Fruit fly (Drosophila melanogaster) S2 (cell line): Measurements from ENCODE around the gene CG2865.

Experiments used
- CG8478 ChIP-seq: fragments of >200 bp; optimal IDR thresholded peaks from 2 replicates; lab custom pipeline; 2018
- CTCF ChIP-seq, 2 experiments: fragments of >200 bp; optimal IDR thresholded peaks; 2 replicates each; lab custom pipeline; 2018

The CG2865 gene

dm6 chrX:2318369-2318768, 25.2 kb upstream of the CG2865 start:
- TF ChIP-seq CTCF (optimal IDR thresholded peaks at IDR 0.05; lab: Kevin White, UChicago) (no peak), CG8478 (lab: Kevin White, UChicago) (no peak)

dm6 chrX:2317347-2317832, 24.2 kb upstream of the CG2865 start:
- no peak for TF ChIP-seq CTCF (optimal IDR thresholded peaks at IDR 0.05; lab: Kevin White, UChicago)
- no peak for TF ChIP-seq CG8478 (lab: Kevin White, UChicago)

DNA sequence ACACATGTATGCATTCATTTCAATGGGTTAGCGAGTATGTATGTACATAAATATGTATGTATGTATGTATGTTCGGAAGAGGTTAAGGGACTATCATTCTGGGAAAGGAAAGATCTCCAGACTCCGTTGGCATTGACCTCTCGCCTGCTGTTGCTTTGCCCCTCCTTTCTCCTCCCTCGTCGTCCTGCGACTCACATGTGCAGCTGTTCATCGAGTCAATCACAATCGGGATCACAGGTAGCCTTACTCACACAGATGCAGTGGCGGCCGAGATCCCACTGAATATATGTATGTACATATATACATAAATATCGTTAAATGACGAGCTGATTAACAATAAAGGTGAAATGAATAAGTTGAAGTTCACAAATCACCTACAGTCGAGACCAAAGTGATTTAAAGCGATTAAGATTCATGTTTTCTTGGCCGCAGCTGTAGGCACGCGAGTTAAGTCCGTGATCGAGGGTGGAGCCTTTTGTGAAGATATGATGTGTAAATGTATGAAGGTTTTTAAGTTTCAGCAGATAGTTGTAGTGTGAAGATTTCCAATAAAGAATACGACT, 15.3 kb upstream of the CG2865 start:
- TF ChIP-seq CTCF (optimal IDR thresholded peaks at IDR 0.05; lab: Kevin White, UChicago): no peak
- TF ChIP-seq CG8478 (lab: Kevin White, UChicago): no peak

DNA sequence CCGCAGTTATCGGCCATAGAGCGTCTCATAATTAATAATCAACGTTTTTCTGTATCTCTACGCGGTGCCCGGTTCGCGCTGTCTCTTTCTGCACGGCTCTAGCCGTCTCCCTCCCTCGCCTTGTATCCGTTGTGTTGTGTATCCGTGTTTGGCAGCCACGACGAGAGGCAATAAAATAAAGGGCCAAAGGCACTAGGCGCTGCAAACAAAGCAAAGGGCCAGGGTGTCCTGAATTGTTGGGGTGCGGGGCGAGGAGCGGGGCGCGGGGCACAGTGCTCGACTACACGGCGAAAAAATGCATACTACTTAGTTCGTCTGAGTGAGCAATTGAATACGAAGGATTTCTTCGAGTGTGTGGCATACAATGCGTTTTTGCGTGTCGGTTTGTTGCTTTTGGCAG, 14.4 kb upstream of the CG2865 start:
- TF ChIP-seq CG8478 (lab: Kevin White, UChicago): no peak

DNA sequence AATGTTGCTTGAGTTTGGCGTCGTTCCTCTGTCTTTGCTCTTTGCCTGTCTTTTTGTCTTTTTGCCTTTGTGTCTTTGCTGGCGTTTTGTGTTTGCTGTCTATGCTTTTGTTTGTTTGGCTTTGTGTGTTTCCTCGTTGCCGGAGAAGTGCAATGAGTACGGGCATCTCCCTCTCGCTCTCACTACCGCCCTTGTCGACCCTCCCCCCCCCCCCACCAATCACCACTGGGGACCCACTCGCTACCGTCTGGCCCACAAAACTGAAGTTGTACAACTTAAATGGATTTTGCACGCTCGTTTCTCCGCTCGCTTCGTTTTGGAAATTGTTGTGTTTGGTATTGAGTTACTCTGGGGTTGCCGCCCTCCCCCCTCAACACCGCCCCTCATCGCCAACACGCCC, 13.5 kb upstream of the CG2865 start:
- TF ChIP-seq CTCF (optimal IDR thresholded peaks at IDR 0.05; lab: Kevin White, UChicago): no peak
- TF ChIP-seq CG8478 (lab: Kevin White, UChicago): no peak

DNA sequence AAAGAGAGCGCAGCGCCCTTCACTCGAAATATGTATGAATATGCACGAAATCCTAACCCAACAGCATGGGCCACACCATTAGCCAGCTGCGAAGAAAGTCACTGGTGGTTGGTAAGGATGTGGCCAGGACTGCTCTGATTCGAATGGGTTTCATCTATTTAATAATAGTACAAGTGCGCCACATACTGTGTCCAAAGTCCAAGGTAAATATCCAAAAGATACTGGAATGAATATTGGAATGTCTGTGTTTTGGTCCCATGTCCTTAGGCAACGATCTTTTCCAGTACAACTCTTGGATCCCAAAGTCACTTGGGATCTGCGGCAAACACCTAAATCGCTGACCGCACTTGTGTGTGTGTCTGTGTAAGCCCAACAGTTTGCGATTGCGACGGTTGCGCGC, 13.1 kb upstream of the CG2865 start:
- TF ChIP-seq CTCF (optimal IDR thresholded peaks at IDR 0.05; lab: Kevin White, UChicago) (no peak), CG8478 (lab: Kevin White, UChicago) (no peak)

DNA sequence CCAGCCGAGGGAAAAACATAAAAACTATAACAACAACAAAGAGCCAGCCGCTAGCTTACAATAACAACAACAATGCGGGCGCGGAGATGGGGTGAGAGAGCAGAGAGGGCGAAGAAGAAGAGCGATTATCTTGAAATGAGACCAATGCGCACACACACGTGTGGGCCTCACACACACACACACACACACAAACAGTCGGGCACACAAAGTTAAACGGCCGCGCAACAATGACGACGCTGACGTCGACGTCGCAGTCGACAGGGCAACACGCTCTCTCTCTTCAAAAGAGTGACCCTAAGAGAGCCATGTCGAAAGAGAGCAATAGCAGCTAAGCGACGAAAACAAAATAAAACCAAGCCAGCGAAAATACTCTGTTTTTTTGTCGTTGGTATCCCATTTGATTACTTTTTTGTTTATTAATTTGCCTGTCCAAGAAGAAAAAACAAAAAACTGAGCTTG, 12.7 kb upstream of the CG2865 start:
- TF ChIP-seq CTCF (optimal IDR thresholded peaks at IDR 0.05; lab: Kevin White, UChicago): no peak
- no peak for TF ChIP-seq CG8478 (lab: Kevin White, UChicago)

DNA sequence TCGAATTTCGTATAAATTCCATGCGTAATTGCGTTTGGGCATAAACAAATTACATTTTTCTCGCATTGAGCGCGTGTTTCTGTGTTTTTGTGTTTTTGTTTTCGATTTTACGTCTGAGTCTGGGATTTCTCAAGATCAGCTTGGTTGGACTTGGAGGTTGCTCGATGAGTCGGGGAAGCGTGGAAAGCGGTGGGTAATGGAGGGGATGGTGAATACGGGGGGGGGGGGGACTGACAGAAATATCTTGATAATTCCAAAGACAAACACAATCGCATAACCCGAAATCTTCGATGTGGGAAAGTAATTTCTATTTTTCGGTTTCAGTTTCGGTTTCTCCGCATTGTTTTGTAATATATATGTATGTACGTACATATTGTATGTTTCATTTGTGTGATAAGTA, 12.1 kb upstream of the CG2865 start:
- TF ChIP-seq CG8478 (lab: Kevin White, UChicago) (no peak), CTCF (optimal IDR thresholded peaks at IDR 0.05; lab: Kevin White, UChicago) (no peak)

DNA sequence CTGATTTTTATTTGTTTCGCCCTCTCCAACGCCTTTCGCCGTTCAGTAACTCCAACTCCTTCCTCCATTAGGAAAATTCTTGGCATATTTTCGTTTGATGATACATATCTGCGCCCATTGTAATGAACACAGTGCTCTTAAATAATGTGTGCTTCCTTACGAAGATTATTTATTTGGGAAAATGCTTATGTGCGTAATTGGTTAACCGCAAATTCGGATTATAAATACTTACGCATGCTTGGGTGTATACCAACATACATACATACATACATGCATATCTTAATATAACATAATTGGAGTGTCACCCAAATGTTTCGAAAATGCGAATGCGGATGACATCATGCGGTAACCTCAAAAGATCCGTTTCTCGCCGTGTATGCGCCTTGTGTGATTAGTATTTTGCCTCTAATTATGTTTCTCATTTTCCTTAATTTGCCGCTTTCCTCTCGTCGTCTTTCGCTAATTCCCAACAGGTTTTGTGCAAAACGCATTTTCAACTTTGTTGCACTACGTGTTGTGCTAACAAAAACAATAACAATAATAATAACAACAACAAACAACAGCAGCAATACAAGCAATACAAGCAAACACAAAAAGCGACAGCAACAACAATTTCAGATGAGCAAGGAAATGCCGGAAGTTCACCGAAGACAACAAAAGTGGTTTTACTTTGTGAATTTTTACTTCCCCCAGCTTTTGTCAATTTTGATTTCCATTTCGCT, 11.5 kb upstream of the CG2865 start:
- TF ChIP-seq CTCF (optimal IDR thresholded peaks at IDR 0.05; lab: Kevin White, UChicago): no peak
- no peak for TF ChIP-seq CG8478 (lab: Kevin White, UChicago)

DNA sequence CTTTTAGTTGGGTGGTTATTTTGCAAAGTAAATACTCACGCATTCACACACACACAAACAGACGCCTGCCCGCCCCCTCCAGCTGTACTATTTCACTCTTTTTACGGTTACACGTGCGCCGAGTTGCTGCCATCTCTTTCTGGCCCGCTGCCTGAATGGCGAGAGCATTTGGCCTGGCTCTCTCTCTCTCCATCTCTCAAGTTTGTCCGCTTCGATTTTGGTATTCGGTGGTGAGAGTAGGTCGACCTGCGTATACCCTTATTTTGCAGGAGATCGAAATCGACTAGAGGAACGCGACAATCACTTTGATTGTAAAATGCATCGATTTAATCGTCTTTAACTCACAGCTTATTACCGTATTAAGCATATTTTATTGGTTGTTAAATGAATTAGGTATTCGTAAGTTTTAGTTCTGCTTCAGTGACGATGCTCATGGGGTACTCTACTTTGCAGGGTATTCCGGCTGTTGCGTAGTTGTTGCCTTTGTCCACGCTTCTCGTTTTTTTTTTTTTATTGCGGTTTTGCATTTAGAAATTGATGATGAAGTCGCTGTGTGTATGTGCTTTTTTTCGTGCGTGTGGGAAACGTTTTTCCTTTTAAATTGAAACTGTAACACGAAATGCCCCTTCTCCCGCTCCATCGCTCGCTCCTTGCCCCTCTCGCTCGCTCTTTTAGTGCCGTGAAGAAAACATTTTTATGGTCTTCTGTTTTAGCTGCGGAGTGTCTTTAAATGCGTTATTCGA, 10.7 kb upstream of the CG2865 start:
- no peak for TF ChIP-seq CTCF (optimal IDR thresholded peaks at IDR 0.05; lab: Kevin White, UChicago)
- TF ChIP-seq CG8478 (lab: Kevin White, UChicago): no peak

- TF ChIP-seq CG8478 (lab: Kevin White, UChicago) (no peak), CTCF (optimal IDR thresholded peaks at IDR 0.05; lab: Kevin White, UChicago) (no peak)
Observed at dm6 chrX:2302875-2303274, 9.7 kb upstream of the CG2865 start.

DNA sequence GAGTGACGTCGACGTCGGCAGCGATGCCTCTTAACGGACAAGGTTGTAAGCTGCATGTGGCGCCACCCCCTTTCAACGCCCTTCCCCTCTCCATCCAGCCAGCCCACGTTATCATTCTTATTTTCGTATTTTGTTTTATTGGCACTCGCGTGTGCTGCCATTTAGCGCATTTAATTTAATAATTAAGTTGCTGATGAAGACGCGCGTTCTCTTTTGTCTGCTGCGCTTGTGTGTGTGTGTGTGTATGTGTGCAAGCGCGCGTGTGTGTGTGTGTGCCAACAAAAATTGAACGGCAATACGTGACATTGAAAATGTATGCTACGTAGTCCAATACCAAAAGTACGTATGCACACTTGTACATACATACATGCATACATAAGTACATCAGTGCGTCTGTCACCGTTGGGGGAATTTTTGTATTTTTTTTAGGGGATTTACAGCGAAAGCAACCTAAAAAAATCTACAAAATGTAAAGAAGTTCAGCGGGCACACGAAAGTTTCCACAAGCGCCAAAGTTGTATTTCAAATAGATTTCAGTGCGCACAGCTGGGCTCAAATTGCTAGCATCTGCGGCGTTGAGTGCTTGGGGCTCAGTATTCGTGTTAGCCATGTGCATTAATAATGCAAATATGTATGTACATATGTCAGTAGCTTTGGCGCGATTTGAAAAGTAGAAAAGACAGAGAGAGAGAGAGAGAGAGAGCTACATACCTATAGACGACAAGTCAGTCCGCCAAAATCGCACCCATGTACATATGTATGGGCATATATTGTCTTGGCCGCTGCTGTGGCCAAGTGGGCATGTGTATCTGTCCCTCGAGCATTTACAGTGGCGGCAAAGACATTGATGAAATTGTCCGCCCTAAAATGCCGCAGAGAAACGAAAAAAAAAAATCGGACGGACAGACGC, 8.7 kb upstream of the CG2865 start:
- TF ChIP-seq CG8478 (lab: Kevin White, UChicago): no peak
- TF ChIP-seq CTCF (optimal IDR thresholded peaks at IDR 0.05; lab: Kevin White, UChicago): no peak

DNA sequence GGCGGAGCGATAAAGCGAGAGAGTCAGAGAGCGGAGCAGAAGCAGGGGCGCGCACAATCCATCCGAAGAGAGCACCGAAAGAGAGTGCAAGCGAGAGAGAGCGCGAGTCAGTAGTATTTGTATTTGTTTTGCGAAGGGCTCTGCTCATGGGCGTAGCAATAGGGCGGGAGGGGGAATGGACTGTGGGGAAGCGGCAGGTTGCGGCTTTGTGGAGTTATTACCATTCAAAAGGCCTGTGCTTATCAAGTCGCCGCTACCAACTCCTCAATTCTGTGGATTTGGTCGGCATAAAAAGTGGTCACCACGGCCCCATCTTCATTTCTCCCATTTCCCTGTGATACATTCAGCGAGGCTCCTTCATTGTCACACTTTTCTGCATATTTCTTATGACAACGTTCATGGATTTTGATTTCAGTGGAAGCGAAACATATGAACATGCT, 7.9 kb upstream of the CG2865 start:
- TF ChIP-seq CTCF (optimal IDR thresholded peaks at IDR 0.05; lab: Kevin White, UChicago): no peak
- no peak for TF ChIP-seq CG8478 (lab: Kevin White, UChicago)
